Worm (Caenorhabditis elegans): ENCODE results near the gene C35B8.3.

Gene C35B8.3

ce11 chrX:9174409-9174808 is 39.3 kb upstream of the C35B8.3 start, which contains the start of gene B0563.8:
TSS of gene B0563.8 (minus strand) at chrX:9174509.
- TF ChIP-seq lin-13 (GFP tag; optimal IDR thresholded peaks at IDR 0.05), result no peak
- no peak for TF ChIP-seq unc-130 (tag; optimal IDR thresholded peaks at IDR 0.05)
- no peak for TF ChIP-seq ama-1 (optimal IDR thresholded peaks at IDR 0.05)
- TF ChIP-seq jun-1 (tag; optimal IDR thresholded peaks at IDR 0.05), result no peak
- TF ChIP-seq lsy-2 (tag; optimal IDR thresholded peaks at IDR 0.05), result no peak
- TF ChIP-seq ets-5 (GFP tag; IDR thresholded peaks at IDR 0.05), result no peak
- no peak for TF ChIP-seq lir-3 (tag; optimal IDR thresholded peaks at IDR 0.05; ENCODE audit: poor library complexity)
- no peak for TF ChIP-seq egl-13 (tag; optimal IDR thresholded peaks at IDR 0.05)
- no peak for TF ChIP-seq C04F5.9 (tag; optimal IDR thresholded peaks at IDR 0.05)
- no peak for TF ChIP-seq xbp-1 (tag; optimal IDR thresholded peaks at IDR 0.05)
- TF ChIP-seq mef-2 (tag; optimal IDR thresholded peaks at IDR 0.05), result no peak
- TF ChIP-seq fkh-8 (tag; optimal IDR thresholded peaks at IDR 0.05), result no peak
- no peak for TF ChIP-seq nhr-237 (tag; optimal IDR thresholded peaks at IDR 0.05)
- TF ChIP-seq mdl-1 (tag; optimal IDR thresholded peaks at IDR 0.05), result no peak
- no peak for TF ChIP-seq snpc-4 (tag; optimal IDR thresholded peaks at IDR 0.05)
- TF ChIP-seq unc-86 (tag; optimal IDR thresholded peaks at IDR 0.05), result no peak

- TF ChIP-seq C04F5.9 (tag; optimal IDR thresholded peaks at IDR 0.05) (no peak), tbx-2 (tag; optimal IDR thresholded peaks at IDR 0.05) (no peak), hlh-17 (GFP tag; optimal IDR thresholded peaks at IDR 0.05; ENCODE audit: borderline replicate concordance) (no peak), elt-3 (tag; optimal IDR thresholded peaks at IDR 0.05) (no peak), sox-4 (tag; optimal IDR thresholded peaks at IDR 0.05) (no peak), skn-1 (tag; optimal IDR thresholded peaks at IDR 0.05) (no peak), egl-13 (tag; optimal IDR thresholded peaks at IDR 0.05) (no peak), ets-5 (GFP tag; IDR thresholded peaks at IDR 0.05) (no peak), lin-14 (GFP tag; optimal IDR thresholded peaks at IDR 0.05) (no peak), aly-2 (tag; optimal IDR thresholded peaks at IDR 0.05) (no peak), sup-37 (GFP tag; optimal IDR thresholded peaks at IDR 0.05) (no peak), blmp-1 (tag; optimal IDR thresholded peaks at IDR 0.05) (no peak), dsc-1 (tag; optimal IDR thresholded peaks at IDR 0.05) (no peak)
Observed at ce11 chrX:9180823-9181222, 32.9 kb upstream of the C35B8.3 start, which contains the start of gene Y81B9A.4. TSS of gene Y81B9A.4 (minus strand) at chrX:9180923.

- TF ChIP-seq nhr-237 (tag; optimal IDR thresholded peaks at IDR 0.05), result no peak
Observed at ce11 chrX:9182140-9182539, 31.6 kb upstream of the C35B8.3 start, which contains the start of gene Y81B9A.3. TSS of gene Y81B9A.3 (plus strand) at chrX:9182440.

- TF ChIP-seq efl-1 (optimal IDR thresholded peaks at IDR 0.05), result no peak
- peak in 1 of 2 experiments; percentile 14 for TF ChIP-seq efl-1 (GFP tag; optimal IDR thresholded peaks at IDR 0.05 in 1 of 2)
- TF ChIP-seq xbp-1 (tag; optimal IDR thresholded peaks at IDR 0.05), result no peak
Observed at ce11 chrX:9183836-9184235, 29.9 kb upstream of the C35B8.3 start, which contains the start of gene Y81B9A.2. TSS of gene Y81B9A.2 (plus strand) at chrX:9184136.

ce11 chrX:9191795-9192494 is 21.8 kb upstream of the C35B8.3 start, which contains the start of gene Y81B9A.1:
TSS of gene Y81B9A.1 (plus strand) at chrX:9192444.
- TF ChIP-seq tlp-1 (tag; optimal IDR thresholded peaks at IDR 0.05) (no peak), unc-130 (tag; optimal IDR thresholded peaks at IDR 0.05) (no peak), elt-3 (tag; optimal IDR thresholded peaks at IDR 0.05) (no peak), nhr-20 (tag; optimal IDR thresholded peaks at IDR 0.05) (no peak), ets-5 (GFP tag; IDR thresholded peaks at IDR 0.05) (no peak), fos-1 (tag; optimal IDR thresholded peaks at IDR 0.05) (no peak), fkh-8 (tag; optimal IDR thresholded peaks at IDR 0.05) (no peak), lsy-2 (tag; optimal IDR thresholded peaks at IDR 0.05) (no peak), ceh-63 (GFP tag; optimal IDR thresholded peaks at IDR 0.05) (no peak), swsn-7 (tag; optimal IDR thresholded peaks at IDR 0.05) (no peak), snu-23 (GFP tag; optimal IDR thresholded peaks at IDR 0.05) (no peak), nhr-84 (tag; optimal IDR thresholded peaks at IDR 0.05) (no peak), nhr-85 (tag) (no peak), dpl-1 (GFP tag; optimal IDR thresholded peaks at IDR 0.05) (no peak), ceh-88 (GFP tag; IDR thresholded peaks at IDR 0.05) (no peak), fkh-10 (GFP tag; optimal IDR thresholded peaks at IDR 0.05) (no peak), Y116A8C.19 (tag; optimal IDR thresholded peaks at IDR 0.05; ENCODE audit: borderline replicate concordance) (no peak)
